Fruit fly (Drosophila melanogaster): Measurements from ENCODE around the gene CG31789.
A peak's percentile ranks its signal among the peaks of the same experiment; 100 is the strongest.

The CG31789 gene

DNA sequence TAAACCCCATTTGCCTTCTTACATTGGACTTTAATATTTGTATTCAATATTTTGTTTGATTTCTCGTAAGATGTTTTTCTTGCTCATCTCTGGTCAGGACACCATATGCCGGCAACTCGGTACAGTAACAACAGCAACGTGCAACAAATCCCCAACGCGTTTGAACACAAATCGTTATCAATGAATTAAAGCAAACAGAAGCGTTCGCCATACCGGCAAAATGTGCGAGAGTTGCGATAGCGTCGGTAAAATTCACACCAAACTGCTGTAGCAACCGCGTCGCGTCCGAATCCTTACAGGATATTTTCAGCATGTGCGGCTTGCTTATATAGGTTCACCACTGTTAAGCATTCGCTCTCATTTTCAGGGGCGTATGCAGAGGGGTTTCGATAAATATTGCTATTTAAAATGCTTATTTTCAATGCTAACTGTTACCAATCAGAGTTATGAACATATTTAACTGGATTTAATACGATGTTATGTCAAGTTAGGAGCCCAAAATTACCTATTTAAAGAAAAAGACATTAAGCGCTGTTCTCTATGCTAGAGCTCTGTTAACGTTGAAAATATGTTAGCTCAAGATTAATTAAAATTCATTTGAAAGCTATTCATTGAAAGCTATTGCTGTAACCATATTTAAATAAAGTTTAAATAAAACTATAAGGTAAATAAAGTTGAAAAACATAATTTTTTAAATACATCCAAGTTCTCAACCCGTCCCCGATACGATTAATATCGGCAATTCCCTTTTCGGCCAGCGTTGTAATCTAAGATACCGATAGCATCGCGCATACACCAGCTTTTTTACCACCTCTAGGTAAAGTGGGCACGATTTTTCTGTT, 15.4 kb upstream of the CG31789 start, which contains the start of the genes Pde11 and CG15160 (continued):
- TF ChIP-seq CG9797 (GFP tag; optimal IDR thresholded peaks at IDR 0.05) (peak; percentile 50), Stat92E (GFP tag; optimal IDR thresholded peaks at IDR 0.05) (peak in 1 of 3 experiments; percentile 28), CG3847 (GFP tag; IDR thresholded peaks at IDR 0.05) (peak; percentile 42; the same call in 1 of the 2 replicates), usp (GFP tag; optimal IDR thresholded peaks at IDR 0.05) (no peak), psq (GFP tag; optimal IDR thresholded peaks at IDR 0.05) (peak; percentile 32), shn (GFP tag; optimal IDR thresholded peaks at IDR 0.05) (no peak), h (optimal IDR thresholded peaks at IDR 0.05) (no peak), pan (optimal IDR thresholded peaks at IDR 0.05) (no peak), pan (GFP tag; optimal IDR thresholded peaks at IDR 0.05 in 1 of 2, IDR thresholded peaks at IDR 0.05 in 1 of 2) (peak in 1 of 2 experiments; percentile 29), en (GFP tag; optimal IDR thresholded peaks at IDR 0.05) (no peak), Adf1 (GFP tag; IDR thresholded peaks at IDR 0.05) (no peak), CG31441 (GFP tag; IDR thresholded peaks at IDR 0.05) (no peak), nerfin-2 (GFP tag; IDR thresholded peaks at IDR 0.05; ENCODE audit: partially characterized antibody) (peak; percentile 99), dmrt99B (tag; optimal IDR thresholded peaks at IDR 0.05) (no peak), CG12744 (GFP tag; optimal IDR thresholded peaks at IDR 0.05) (no peak), pnt (GFP tag; optimal IDR thresholded peaks at IDR 0.05) (peak; percentile 27), Ravus (GFP tag; IDR thresholded peaks at IDR 0.05) (no peak), chn (GFP tag; optimal IDR thresholded peaks at IDR 0.05) (peak; percentile 51), sug (tag; optimal IDR thresholded peaks at IDR 0.05) (peak; percentile 39), CG31365 (tag; optimal IDR thresholded peaks at IDR 0.05) (no peak), yki (optimal IDR thresholded peaks at IDR 0.05) (no peak), Vsx1 (GFP tag; optimal IDR thresholded peaks at IDR 0.05) (no peak), trem (tag; optimal IDR thresholded peaks at IDR 0.05) (peak; percentile 72), Gug (GFP tag; IDR thresholded peaks at IDR 0.05) (peak; percentile 83; the same call in 2 of the 4 replicates), wdn (GFP tag; IDR thresholded peaks at IDR 0.05) (no peak), CG6254 (GFP tag; optimal IDR thresholded peaks at IDR 0.05) (no peak), Atf3 (GFP tag; optimal IDR thresholded peaks at IDR 0.05) (no peak), zen (tag; optimal IDR thresholded peaks at IDR 0.05) (peak; percentile 17), Dbx (GFP tag; IDR thresholded peaks at IDR 0.05) (peak; percentile 80), exex (tag; optimal IDR thresholded peaks at IDR 0.05) (no peak), CG2678 (tag; optimal IDR thresholded peaks at IDR 0.05) (no peak), CG4730 (GFP tag; IDR thresholded peaks at IDR 0.05) (no peak), mam (GFP tag; optimal IDR thresholded peaks at IDR 0.05) (peak; percentile 50), CG2129 (GFP tag; IDR thresholded peaks at IDR 0.05; ENCODE audit: partially characterized antibody) (peak; percentile 85), CG6175 (GFP tag; IDR thresholded peaks at IDR 0.05) (no peak), CG10209 (GFP tag; optimal IDR thresholded peaks at IDR 0.05) (no peak), dpn (GFP tag; optimal IDR thresholded peaks at IDR 0.05) (peak; percentile 7 to 10), Meics (GFP tag; optimal IDR thresholded peaks at IDR 0.05) (peak; percentile 29), hb (GFP tag; IDR thresholded peaks at IDR 0.05; ENCODE audit: partially characterized antibody) (peak; percentile 100), CG11085 (GFP tag; IDR thresholded peaks at IDR 0.05) (peak; percentile 63), ara (GFP tag; IDR thresholded peaks at IDR 0.05) (no peak), CG30020 (tag; optimal IDR thresholded peaks at IDR 0.05) (peak; percentile 46), twi (tag; optimal IDR thresholded peaks at IDR 0.05) (peak; percentile 22), gce (GFP tag; IDR thresholded peaks at IDR 0.05) (no peak), CG3838 (GFP tag; optimal IDR thresholded peaks at IDR 0.05) (no peak), Scr (GFP tag; IDR thresholded peaks at IDR 0.05; ENCODE audit: partially characterized antibody) (peak; percentile 99), nau (GFP tag; optimal IDR thresholded peaks at IDR 0.05) (no peak), sim (GFP tag; IDR thresholded peaks at IDR 0.05) (no peak), MBD-R2 (GFP tag; IDR thresholded peaks at IDR 0.05) (peak; percentile 86), Tbp (GFP tag; optimal IDR thresholded peaks at IDR 0.05) (no peak), CG11695 (GFP tag; IDR thresholded peaks at IDR 0.05) (no peak)
